Worm (Caenorhabditis elegans) whole organism, L4 larva: ENCODE data around the gene nol-6.

Experiments used
- F37D6.2 ChIP-seq: sonication (generic microtip); optimal IDR thresholded peaks from 2 replicates; lab custom pipeline; 2016; ENCODE audit warnings: mild to moderate bottlenecking, missing genetic modification characterization, missing compliant biosample characterization
- Y105C5A.15 ChIP-seq: fragments of 200-800 bp; sonication (Bioruptor generic); IDR thresholded peaks from 2 replicates; pipeline ENCODE4 v1.3.6; 2022; ENCODE audit warnings: missing genetic modification characterization, missing compliant biosample characterization
- Y48G9A.11 ChIP-seq: fragments of 200-800 bp; sonication (Bioruptor generic); IDR thresholded peaks from 2 replicates; pipeline ENCODE4 v1.3.6; 2022; ENCODE audit warnings: missing genetic modification reagents, missing genetic modification characterization, missing compliant biosample characterization
- Y5F2A.4 ChIP-seq: fragments of 200-800 bp; sonication (Bioruptor generic); optimal IDR thresholded peaks from 2 replicates; lab custom pipeline; 2018; ENCODE audit warnings: mild to moderate bottlenecking, missing genetic modification characterization, missing compliant biosample characterization
- Y75B8A.6 ChIP-seq: fragments of 200-800 bp; sonication (Bioruptor generic); IDR thresholded peaks from 2 replicates; pipeline ENCODE4 v1.3.6; 2022; ENCODE audit warnings: missing genetic modification reagents, missing genetic modification characterization, missing compliant biosample characterization
- ZK546.5 ChIP-seq, 2 experiments: sonication (generic microtip); optimal IDR thresholded peaks; 2 replicates each; lab custom pipeline; 2017; ENCODE audit warnings: missing biosample characterization in 2 of 2, missing genetic modification characterization in 2 of 2
- ama-1 ChIP-seq: fragments of 150-350 bp; optimal IDR thresholded peaks from 2 replicates; lab custom pipeline; 2014; ENCODE audit warnings: inconsistent platforms, mixed read lengths
- ceh-20 ChIP-seq: fragments of 200-800 bp; sonication (Bioruptor generic); IDR thresholded peaks from 2 replicates; pipeline ENCODE4 v1.3.6; 2022; ENCODE audit warnings: missing genetic modification reagents, missing genetic modification characterization, missing compliant biosample characterization
- ceh-28 ChIP-seq: fragments of 150-350 bp; optimal IDR thresholded peaks from 2 replicates; lab custom pipeline; 2014; ENCODE audit warnings: missing biosample characterization, missing genetic modification reagents, missing genetic modification characterization
- ceh-32 ChIP-seq: sonication (generic microtip); optimal IDR thresholded peaks from 2 replicates; lab custom pipeline; 2016; ENCODE audit warnings: mild to moderate bottlenecking, missing genetic modification characterization, missing compliant biosample characterization; ENCODE audit not compliant: poor library complexity
- ceh-62 ChIP-seq: sonication (generic microtip); optimal IDR thresholded peaks from 2 replicates; lab custom pipeline; 2017; ENCODE audit warnings: missing biosample characterization, missing genetic modification characterization
- ces-1 ChIP-seq: fragments of 150-350 bp; sonication (generic microtip); optimal IDR thresholded peaks from 4 replicates; lab custom pipeline; 2014; ENCODE audit warnings: missing biosample characterization, missing genetic modification reagents, missing genetic modification characterization
- daf-16 ChIP-seq, 3 experiments: sonication (generic microtip); optimal IDR thresholded peaks; 2 replicates each; lab custom pipeline; 2016 to 2017; ENCODE audit warnings: missing genetic modification characterization in 3 of 3, missing genetic modification reagents in 3 of 3, mild to moderate bottlenecking in 2 of 3, missing compliant biosample characterization in 2 of 3, missing biosample characterization in 1 of 3, moderate library complexity in 1 of 3
- dmd-6 ChIP-seq: fragments of 200-800 bp; sonication (Bioruptor generic); IDR thresholded peaks from 2 replicates; pipeline ENCODE4 v1.3.6; 2022; ENCODE audit warnings: missing genetic modification reagents, missing genetic modification characterization, missing compliant biosample characterization
- dpl-1 ChIP-seq: fragments of 150-350 bp; optimal IDR thresholded peaks from 2 replicates; lab custom pipeline; 2014; ENCODE audit warnings: missing biosample characterization, missing genetic modification reagents, missing genetic modification characterization
- fos-1 ChIP-seq: fragments of 150-350 bp; optimal IDR thresholded peaks from 2 replicates; lab custom pipeline; 2014; ENCODE audit warnings: missing biosample characterization, missing genetic modification characterization
- gei-8 ChIP-seq: fragments of 200-800 bp; sonication (Bioruptor generic); optimal IDR thresholded peaks from 2 replicates; lab custom pipeline; 2018; ENCODE audit warnings: mild to moderate bottlenecking, missing genetic modification characterization, missing compliant biosample characterization
- hif-1 ChIP-seq, 2 experiments: sonication (generic microtip); optimal IDR thresholded peaks; 2 replicates each; lab custom pipeline; 2016 to 2017; ENCODE audit warnings: missing compliant biosample characterization in 2 of 2, missing genetic modification characterization in 2 of 2, missing genetic modification reagents in 2 of 2, missing genotype in 2 of 2, mild to moderate bottlenecking in 1 of 2
- lin-15B ChIP-seq: fragments of 150-350 bp; sonication (generic microtip); optimal IDR thresholded peaks from 3 replicates; lab custom pipeline; 2014; ENCODE audit warnings: missing biosample characterization, missing genetic modification characterization
- lin-38 ChIP-seq: fragments of 200-800 bp; sonication (Bioruptor generic); IDR thresholded peaks from 2 replicates; pipeline ENCODE4 v1.3.6; 2022; ENCODE audit warnings: missing genetic modification reagents, missing genetic modification characterization, missing compliant biosample characterization
- lin-39 ChIP-seq: fragments of 150-350 bp; optimal IDR thresholded peaks from 2 replicates; lab custom pipeline; 2014; ENCODE audit warnings: missing biosample characterization, missing genetic modification reagents, missing genetic modification characterization
- lir-3 ChIP-seq: sonication (generic microtip); optimal IDR thresholded peaks from 2 replicates; lab custom pipeline; 2016; ENCODE audit warnings: mild to moderate bottlenecking, missing genetic modification characterization, missing compliant biosample characterization
- lsy-2 ChIP-seq, 2 experiments: fragments of 150-350 bp in 1 of 2; sonication (generic microtip) in 1 of 2; optimal IDR thresholded peaks; 2 replicates each; lab custom pipeline; 2014 to 2017; ENCODE audit warnings: missing biosample characterization in 2 of 2, missing genetic modification characterization in 2 of 2
- madf-5 ChIP-seq, 2 experiments: fragments of 200-800 bp; sonication (Bioruptor generic); IDR thresholded peaks; 2 replicates each; pipeline ENCODE4 v1.3.6; 2022; ENCODE audit warnings: missing compliant biosample characterization in 2 of 2, missing genetic modification characterization in 2 of 2
- mdl-1 ChIP-seq, 2 experiments: fragments of 150-350 bp in 1 of 2; sonication (generic microtip) in 1 of 2; optimal IDR thresholded peaks; 2 replicates each; lab custom pipeline; 2014 to 2017; ENCODE audit warnings: missing biosample characterization in 2 of 2, missing genetic modification characterization in 2 of 2
- mdt-29 ChIP-seq: fragments of 200-800 bp; sonication (Bioruptor generic); IDR thresholded peaks from 2 replicates; pipeline ENCODE4 v1.3.6; 2022; ENCODE audit warnings: missing genetic modification reagents, missing genetic modification characterization, missing compliant biosample characterization
- mxl-2 ChIP-seq: fragments of 200-800 bp; sonication (Bioruptor generic); conservative IDR thresholded peaks from 2 replicates; pipeline ENCODE4 v1.3.6; 2022; ENCODE audit warnings: missing genetic modification reagents, missing genetic modification characterization, missing compliant biosample characterization
- nhr-28 ChIP-seq: fragments of 150-350 bp; optimal IDR thresholded peaks from 2 replicates; lab custom pipeline; 2014; ENCODE audit warnings: missing biosample characterization, missing genetic modification characterization
- nhr-42 ChIP-seq: fragments of 200-800 bp; sonication (Bioruptor generic); IDR thresholded peaks from 2 replicates; pipeline ENCODE4 v1.3.6; 2022; ENCODE audit warnings: missing genetic modification characterization, missing compliant biosample characterization
- nhr-6 ChIP-seq: fragments of 150-350 bp; optimal IDR thresholded peaks from 2 replicates; lab custom pipeline; 2014; ENCODE audit warnings: missing biosample characterization, missing genetic modification characterization
- pha-4 ChIP-seq, 2 experiments: fragments of 150-350 bp in 1 of 2; fragments of 200-800 bp in 1 of 2; sonication (Bioruptor generic) in 1 of 2; IDR thresholded peaks in 1 of 2; optimal IDR thresholded peaks in 1 of 2; 2 replicates each; pipeline versions ENCODE4 v1.3.6 to Lab custom; 2014 to 2022; ENCODE audit warnings: missing genetic modification characterization in 2 of 2, missing genetic modification reagents in 2 of 2, missing biosample characterization in 1 of 2, missing compliant biosample characterization in 1 of 2
- pqm-1 ChIP-seq: sonication (generic microtip); optimal IDR thresholded peaks from 2 replicates; lab custom pipeline; 2017; ENCODE audit warnings: missing biosample characterization, missing genetic modification characterization
- saeg-2 ChIP-seq: fragments of 200-800 bp; sonication (Bioruptor generic); IDR thresholded peaks from 2 replicates; pipeline ENCODE4 v1.3.6; 2022; ENCODE audit warnings: missing genetic modification reagents, missing genetic modification characterization, missing compliant biosample characterization
- snpc-1.2 ChIP-seq: fragments of 200-800 bp; sonication (Bioruptor generic); IDR thresholded peaks from 2 replicates; pipeline ENCODE4 v1.3.6; 2022; ENCODE audit warnings: missing genetic modification reagents, missing genetic modification characterization, missing compliant biosample characterization
- spr-1 ChIP-seq: sonication (generic microtip); optimal IDR thresholded peaks from 2 replicates; lab custom pipeline; 2016; ENCODE audit warnings: mild to moderate bottlenecking, missing genetic modification characterization, missing compliant biosample characterization
- unc-62 ChIP-seq, 3 experiments: fragments of 150-350 bp in 1 of 3; sonication (generic microtip); optimal IDR thresholded peaks in 2 of 3; peaks in 1 of 3; 1 replicate in 1 of 3; 2 replicates in 2 of 3; lab custom pipeline; 2014 to 2017; ENCODE audit warnings: missing biosample characterization in 3 of 3, missing genetic modification characterization in 3 of 3, missing genetic modification reagents in 3 of 3, missing genotype in 1 of 3
- vab-7 ChIP-seq: fragments of 200-800 bp; sonication (Bioruptor generic); IDR thresholded peaks from 2 replicates; pipeline ENCODE4 v1.3.6; 2022; ENCODE audit warnings: missing genetic modification reagents, missing genetic modification characterization, missing compliant biosample characterization
- zfp-3 ChIP-seq: fragments of 200-800 bp; sonication (Bioruptor generic); conservative IDR thresholded peaks from 2 replicates; pipeline ENCODE4 v1.3.6; 2022; ENCODE audit warnings: missing genetic modification reagents, missing genetic modification characterization, missing compliant biosample characterization

Gene nol-6

ce11 chrII:1481660-1482059 is 44.4 kb upstream of the nol-6 start:
- no peak for TF ChIP-seq mxl-2 (GFP tag; lab: Robert Waterston, UW)

ce11 chrII:1478522-1478921 is 41.2 kb upstream of the nol-6 start:
- TF ChIP-seq nhr-42 (GFP tag; lab: Robert Waterston, UW), result no peak
- no peak for TF ChIP-seq Y48G9A.11 (GFP tag; lab: Robert Waterston, UW)
- no peak for TF ChIP-seq lsy-2 (tag; optimal IDR thresholded peaks at IDR 0.05; lab: Kevin White, UChicago)
- no peak for TF ChIP-seq ceh-28 (tag; lab: Kevin White, UChicago)
- TF ChIP-seq hif-1 (tag; optimal IDR thresholded peaks at IDR 0.05; lab: Kevin White, UChicago), result no peak

- TF ChIP-seq daf-16 (GFP tag; optimal IDR thresholded peaks at IDR 0.05; lab: Kevin White, UChicago), result no peak
- no peak for TF ChIP-seq daf-16 (tag; optimal IDR thresholded peaks at IDR 0.05; lab: Kevin White, UChicago)
- no peak for TF ChIP-seq zfp-3 (GFP tag; lab: Robert Waterston, UW)
- peak in 1 of 2 experiments; percentile 17 for TF ChIP-seq unc-62 (GFP tag; optimal IDR thresholded peaks at IDR 0.05 in 1 of 2; lab: Kevin White, UChicago)
- TF ChIP-seq unc-62 (tag; optimal IDR thresholded peaks at IDR 0.05; lab: Kevin White, UChicago), result no peak
- no peak for TF ChIP-seq Y75B8A.6 (GFP tag; lab: Robert Waterston, UW)
- no peak for TF ChIP-seq pqm-1 (tag; lab: Kevin White, UChicago)
- TF ChIP-seq Y105C5A.15 (GFP tag; lab: Robert Waterston, UW), result no peak
- no peak for TF ChIP-seq ceh-62 (tag; lab: Kevin White, UChicago)
- no peak for TF ChIP-seq lin-39 (tag; lab: Kevin White, UChicago)
- TF ChIP-seq ceh-28 (tag; lab: Kevin White, UChicago), result no peak
- 0 out of 2 replicates have a peak, but pooled peaks have one; percentile 30 for TF ChIP-seq snpc-1.2
- no peak for TF ChIP-seq vab-7
- TF ChIP-seq hif-1 (tag; optimal IDR thresholded peaks at IDR 0.05; lab: Kevin White, UChicago), result no peak
These were observed 40.7 kb upstream of the nol-6 start for ce11 chrII:1477975-1478374.

ce11 chrII:1477295-1477694 is 40.0 kb upstream of the nol-6 start:
- 0 out of 2 replicates have a peak, but pooled peaks have one; percentile 17 for TF ChIP-seq lin-38 (GFP tag; lab: Robert Waterston, UW)
- TF ChIP-seq mdt-29, result no peak
- 0 out of 2 replicates have a peak, but pooled peaks have one; percentile 9 for TF ChIP-seq pha-4 (GFP tag; IDR thresholded peaks at IDR 0.05; lab: Robert Waterston, UW)
- no peak for TF ChIP-seq pha-4 (tag; optimal IDR thresholded peaks at IDR 0.05; lab: Kevin White, UChicago)

- TF ChIP-seq lin-15B (tag; lab: Kevin White, UChicago) (no peak), ceh-20 (no peak), Y5F2A.4 (GFP tag; lab: Kevin White, UChicago) (no peak), ama-1 (lab: Kevin White, UChicago) (no peak)
These were observed 38.7 kb upstream of the nol-6 start for ce11 chrII:1476016-1476415.

- peak; percentile 13 for TF ChIP-seq nhr-28 (tag; lab: Kevin White, UChicago)
- no peak for TF ChIP-seq gei-8 (GFP tag; lab: Kevin White, UChicago)
- TF ChIP-seq dmd-6 (GFP tag; lab: Robert Waterston, UW), result peak; percentile 61; the same call in 1 of the 2 replicates
These were observed 38.0 kb upstream of the nol-6 start for ce11 chrII:1475328-1475727.

ce11 chrII:1474807-1475206 is 37.5 kb upstream of the nol-6 start:
- no peak for TF ChIP-seq nhr-42 (GFP tag; lab: Robert Waterston, UW)
- no peak for TF ChIP-seq F37D6.2 (tag; lab: Kevin White, UChicago)
- no peak for TF ChIP-seq lir-3 (tag; lab: Kevin White, UChicago)
- TF ChIP-seq ceh-32, result no peak
- TF ChIP-seq ZK546.5 (tag; optimal IDR thresholded peaks at IDR 0.05; lab: Kevin White, UChicago), result no peak
- TF ChIP-seq fos-1 (tag; lab: Kevin White, UChicago), result no peak
- no peak for TF ChIP-seq dpl-1 (GFP tag; lab: Kevin White, UChicago)
- no peak for TF ChIP-seq mdt-29
- no peak for TF ChIP-seq spr-1 (tag; lab: Kevin White, UChicago)
- no peak for TF ChIP-seq pha-4 (GFP tag; IDR thresholded peaks at IDR 0.05; lab: Robert Waterston, UW)
- no peak for TF ChIP-seq pha-4 (tag; optimal IDR thresholded peaks at IDR 0.05; lab: Kevin White, UChicago)
- no peak for TF ChIP-seq madf-5 (GFP tag; IDR thresholded peaks at IDR 0.05; lab: Robert Waterston, UW)
- TF ChIP-seq dmd-6 (GFP tag; lab: Robert Waterston, UW), result no peak
- no peak for TF ChIP-seq mdl-1 (tag; optimal IDR thresholded peaks at IDR 0.05; lab: Kevin White, UChicago)
- TF ChIP-seq saeg-2 (GFP tag; lab: Robert Waterston, UW), result no peak
- TF ChIP-seq ces-1 (GFP tag; lab: Kevin White, UChicago), result no peak
- no peak for TF ChIP-seq nhr-6 (tag; lab: Kevin White, UChicago)
